Fruit fly (Drosophila melanogaster) whole organism, prepupa: ENCODE measurements around the gene Pex11c.

Source experiments
- CG10631 ChIP-seq: fragments of 200-800 bp; sonication (Bioruptor generic); optimal IDR thresholded peaks from 2 replicates; lab custom pipeline; 2016; ENCODE audit warnings: missing biosample characterization, missing genetic modification characterization
- CG10669 ChIP-seq: fragments of 200-800 bp; sonication (Bioruptor generic); optimal IDR thresholded peaks from 3 replicates; lab custom pipeline; 2018; ENCODE audit warnings: missing biosample characterization, mild to moderate bottlenecking, missing genetic modification characterization, moderate library complexity
- CG11762 ChIP-seq: fragments of 200-800 bp; sonication (Bioruptor generic); optimal IDR thresholded peaks from 3 replicates; lab custom pipeline; 2016; ENCODE audit warnings: missing biosample characterization, missing genetic modification characterization; ENCODE audit not compliant: insufficient read depth
- CG11902 ChIP-seq: fragments of 200-800 bp; sonication (Bioruptor generic); optimal IDR thresholded peaks from 3 replicates; lab custom pipeline; 2016; ENCODE audit warnings: missing biosample characterization, missing genetic modification characterization
- CG1621 ChIP-seq: fragments of 200-800 bp; sonication (Bioruptor generic); optimal IDR thresholded peaks from 3 replicates; lab custom pipeline; 2018; ENCODE audit warnings: missing biosample characterization, mild to moderate bottlenecking, missing genetic modification characterization
- CG16779 ChIP-seq: fragments of 200-800 bp; sonication (Bioruptor generic); optimal IDR thresholded peaks from 3 replicates; lab custom pipeline; 2017; ENCODE audit warnings: missing biosample characterization, mild to moderate bottlenecking, missing genetic modification characterization
- CG32006 ChIP-seq: fragments of 200-800 bp; sonication (Bioruptor generic); optimal IDR thresholded peaks from 3 replicates; lab custom pipeline; 2017; ENCODE audit warnings: missing biosample characterization, mild to moderate bottlenecking, missing genetic modification characterization
- CG34406 ChIP-seq: fragments of 200-800 bp; sonication (Bioruptor generic); optimal IDR thresholded peaks from 3 replicates; lab custom pipeline; 2016; ENCODE audit warnings: missing biosample characterization, missing genetic modification characterization
- CG4318 ChIP-seq: fragments of 200-800 bp; sonication (Bioruptor generic); optimal IDR thresholded peaks from 3 replicates; lab custom pipeline; 2017; ENCODE audit warnings: missing biosample characterization, mild to moderate bottlenecking, missing genetic modification characterization
- CG6163 ChIP-seq: fragments of 200-800 bp; sonication (Bioruptor generic); IDR thresholded peaks from 3 replicates; pipeline ENCODE4 v1.3.6; 2022; ENCODE audit warnings: missing biosample characterization, missing genetic modification characterization
- CG6276 ChIP-seq: fragments of 200-800 bp; sonication (Bioruptor generic); optimal IDR thresholded peaks from 2 replicates; lab custom pipeline; 2017; ENCODE audit warnings: missing biosample characterization, mild to moderate bottlenecking, missing genetic modification characterization
- CG6792 ChIP-seq: fragments of 200-800 bp; sonication (Bioruptor generic); optimal IDR thresholded peaks from 3 replicates; lab custom pipeline; 2016; ENCODE audit warnings: missing biosample characterization, missing genetic modification characterization
- CG6808 ChIP-seq: fragments of 200-800 bp; sonication (Bioruptor generic); optimal IDR thresholded peaks from 3 replicates; lab custom pipeline; 2017; ENCODE audit warnings: missing biosample characterization, missing genetic modification characterization, mild to moderate bottlenecking, moderate library complexity, missing genetic modification reagents
- CG6854 ChIP-seq: fragments of 200-800 bp; sonication (Bioruptor generic); optimal IDR thresholded peaks from 2 replicates; lab custom pipeline; 2017; ENCODE audit warnings: missing biosample characterization, mild to moderate bottlenecking, missing genetic modification characterization
- CG7368 ChIP-seq: fragments of 200-800 bp; sonication (Bioruptor generic); optimal IDR thresholded peaks from 3 replicates; lab custom pipeline; 2016; ENCODE audit warnings: missing biosample characterization, missing genetic modification characterization
- CG8119 ChIP-seq: fragments of 200-800 bp; sonication (Bioruptor generic); IDR thresholded peaks from 3 replicates; pipeline ENCODE4 v1.3.6; 2022; ENCODE audit warnings: missing biosample characterization, missing genetic modification characterization
- CG8319 ChIP-seq: fragments of 200-800 bp; sonication (Bioruptor generic); optimal IDR thresholded peaks from 3 replicates; lab custom pipeline; 2016; ENCODE audit warnings: missing biosample characterization, missing genetic modification characterization
- CG9139 ChIP-seq: fragments of 200-800 bp; sonication (Bioruptor generic); optimal IDR thresholded peaks from 3 replicates; lab custom pipeline; 2017; ENCODE audit warnings: missing biosample characterization, mild to moderate bottlenecking, missing genetic modification characterization
- Eip75B ChIP-seq: fragments of 200-800 bp; sonication (Bioruptor generic); optimal IDR thresholded peaks from 3 replicates; lab custom pipeline; 2016; ENCODE audit warnings: missing biosample characterization, missing genetic modification characterization
- Eip78C ChIP-seq: fragments of 200-800 bp; sonication (Bioruptor generic); peaks from one replicate; lab custom pipeline; 2016; ENCODE audit warnings: missing biosample characterization, missing genetic modification characterization
- Eip93F ChIP-seq: fragments of 200-800 bp; sonication (Bioruptor generic); optimal IDR thresholded peaks from 2 replicates; lab custom pipeline; 2016; ENCODE audit warnings: missing biosample characterization, mild to moderate bottlenecking, missing genetic modification characterization
- Ets21C ChIP-seq: fragments of 200-800 bp; sonication (Bioruptor generic); optimal IDR thresholded peaks from 3 replicates; lab custom pipeline; 2016; ENCODE audit warnings: missing biosample characterization, missing genetic modification characterization
- Ets96B ChIP-seq: fragments of 200-800 bp; optimal IDR thresholded peaks from 2 replicates; lab custom pipeline; 2019; ENCODE audit warnings: missing biosample characterization, mild to moderate bottlenecking, missing genetic modification characterization, moderate library complexity
- Hr38 ChIP-seq: sonication (Bioruptor generic); optimal IDR thresholded peaks from 2 replicates; lab custom pipeline; 2016; ENCODE audit warnings: missing biosample characterization, missing genetic modification characterization
- Hr39 ChIP-seq: fragments of 200-800 bp; sonication (Bioruptor generic); optimal IDR thresholded peaks from 2 replicates; lab custom pipeline; 2016; ENCODE audit warnings: missing biosample characterization, missing genetic modification characterization
- Hr4 ChIP-seq: fragments of 200-800 bp; sonication (Bioruptor generic); optimal IDR thresholded peaks from 3 replicates; lab custom pipeline; 2016; ENCODE audit warnings: missing biosample characterization, missing genetic modification characterization
- Lpt ChIP-seq: fragments of 200-800 bp; sonication (Bioruptor generic); optimal IDR thresholded peaks from 3 replicates; lab custom pipeline; 2016; ENCODE audit warnings: missing biosample characterization, missing genetic modification characterization
- Met ChIP-seq: fragments of 200-800 bp; sonication (Bioruptor generic); optimal IDR thresholded peaks from 3 replicates; lab custom pipeline; 2016; ENCODE audit warnings: missing biosample characterization, missing genetic modification characterization
- OdsH ChIP-seq: fragments of 200-800 bp; sonication (Bioruptor generic); optimal IDR thresholded peaks from 3 replicates; lab custom pipeline; 2016; ENCODE audit warnings: missing biosample characterization, missing genetic modification characterization
- Sox102F ChIP-seq: fragments of 200-800 bp; sonication (Bioruptor generic); optimal IDR thresholded peaks from 2 replicates; lab custom pipeline; 2016; ENCODE audit warnings: missing biosample characterization, mild to moderate bottlenecking, missing genetic modification characterization
- Sox14 ChIP-seq: fragments of 200-800 bp; sonication (Bioruptor generic); optimal IDR thresholded peaks from 3 replicates; lab custom pipeline; 2016; ENCODE audit warnings: missing biosample characterization, missing genetic modification characterization
- achi ChIP-seq: fragments of 200-800 bp; sonication (Bioruptor generic); optimal IDR thresholded peaks from 3 replicates; lab custom pipeline; 2016; ENCODE audit warnings: missing biosample characterization, missing genetic modification characterization
- cyc ChIP-seq: fragments of 200-800 bp; sonication (Bioruptor generic); optimal IDR thresholded peaks from 3 replicates; lab custom pipeline; 2016; ENCODE audit warnings: missing biosample characterization, missing genetic modification characterization
- eg ChIP-seq: fragments of 200-800 bp; sonication (Bioruptor generic); IDR thresholded peaks from 3 replicates; pipeline ENCODE4 v1.3.6; 2022; ENCODE audit warnings: missing biosample characterization, missing genetic modification characterization
- fd59A ChIP-seq: fragments of 200-800 bp; sonication (Bioruptor generic); optimal IDR thresholded peaks from 2 replicates; lab custom pipeline; 2017; ENCODE audit warnings: missing biosample characterization, mild to moderate bottlenecking, missing genetic modification characterization, missing genetic modification reagents
- fd85E ChIP-seq: fragments of 200-800 bp; sonication (Bioruptor generic); optimal IDR thresholded peaks from 3 replicates; lab custom pipeline; 2016; ENCODE audit warnings: missing biosample characterization, missing genetic modification characterization
- fkh ChIP-seq: fragments of 200-800 bp; sonication (Bioruptor generic); optimal IDR thresholded peaks from 3 replicates; lab custom pipeline; 2017; ENCODE audit warnings: missing biosample characterization, mild to moderate bottlenecking, missing genetic modification characterization, moderate library complexity
- lz ChIP-seq: fragments of 200-800 bp; sonication (Bioruptor generic); optimal IDR thresholded peaks from 3 replicates; lab custom pipeline; 2016; ENCODE audit warnings: missing biosample characterization, missing genetic modification characterization
- pdm3 ChIP-seq: fragments of 200-800 bp; sonication (Bioruptor generic); optimal IDR thresholded peaks from 3 replicates; lab custom pipeline; 2016; ENCODE audit warnings: missing biosample characterization, missing genetic modification characterization
- salr ChIP-seq, 2 experiments: fragments of 200-800 bp; sonication (Bioruptor generic); optimal IDR thresholded peaks; 3 replicates each; lab custom pipeline; 2016 to 2018; ENCODE audit warnings: missing biosample characterization in 2 of 2, missing genetic modification characterization in 2 of 2, mild to moderate bottlenecking in 1 of 2
- spab ChIP-seq: fragments of 200-800 bp; sonication (Bioruptor generic); optimal IDR thresholded peaks from 2 replicates; lab custom pipeline; 2017; ENCODE audit warnings: missing biosample characterization, mild to moderate bottlenecking, missing genetic modification characterization, missing genetic modification reagents
- ss ChIP-seq, 2 experiments: fragments of 200-800 bp; sonication (Bioruptor generic); optimal IDR thresholded peaks; 2 replicates in 1 of 2; 3 replicates in 1 of 2; lab custom pipeline; 2017 to 2018; ENCODE audit warnings: mild to moderate bottlenecking in 2 of 2, missing biosample characterization in 2 of 2, missing genetic modification characterization in 2 of 2, moderate library complexity in 1 of 2
- svp ChIP-seq: fragments of 200-800 bp; sonication (Bioruptor generic); peaks from one replicate; lab custom pipeline; 2016; ENCODE audit warnings: missing biosample characterization, missing genetic modification characterization

Gene Pex11c

dm6 chr3R:23239934-23240632, 18.1 kb upstream of the Pex11c start (continued):
- TF ChIP-seq CG9139 (GFP tag; lab: Kevin White, UChicago) (no peak), fd85E (GFP tag; lab: Kevin White, UChicago) (no peak), Eip93F (GFP tag; lab: Kevin White, UChicago) (no peak), CG8319 (no peak), pdm3 (GFP tag; lab: Kevin White, UChicago) (peak; percentile 5), cyc (GFP tag; lab: Kevin White, UChicago) (no peak), spab (GFP tag; lab: Kevin White, UChicago) (no peak), Hr38 (GFP tag; lab: Kevin White, UChicago) (no peak), Hr4 (GFP tag; lab: Kevin White, UChicago) (no peak)

DNA sequence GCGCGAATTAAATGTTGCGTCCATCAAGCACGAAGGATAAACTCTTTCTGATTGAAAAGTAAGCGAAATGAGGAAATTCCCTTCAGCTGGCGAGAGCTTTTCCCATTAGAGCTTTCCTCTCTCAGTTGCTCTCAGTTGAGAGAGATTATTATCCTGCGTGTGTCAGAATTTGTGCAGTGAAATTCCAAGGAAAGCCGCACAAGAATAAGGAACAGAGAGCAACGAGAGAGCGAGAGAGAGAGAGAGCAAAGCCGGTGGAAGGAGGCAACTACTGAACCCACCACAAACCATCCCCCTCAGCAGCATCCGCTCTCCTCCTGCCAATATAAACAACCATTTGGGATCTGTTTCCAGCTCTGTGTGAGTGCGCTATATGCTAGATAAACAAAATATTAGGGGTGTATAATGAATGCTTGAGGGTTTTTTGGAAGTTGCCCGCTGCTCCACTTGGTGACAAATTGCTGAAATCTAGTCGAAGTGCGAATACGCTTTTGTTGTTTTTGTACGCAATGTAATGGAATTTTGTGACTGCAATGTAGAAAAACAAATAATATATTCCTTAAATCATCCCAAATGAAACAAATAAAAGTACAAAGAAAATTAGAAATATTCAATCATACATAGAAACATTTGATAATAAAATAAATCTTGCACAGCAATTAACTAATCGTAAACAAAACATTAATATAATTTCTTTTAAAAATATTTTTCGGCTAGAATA, 9.2 kb upstream of the Pex11c start, which contains the start of gene CG4467:
TSS of gene CG4467 (minus strand) at position 51 of the 721 bp plus-strand sequence.
- TF ChIP-seq CG6276 (GFP tag; lab: Kevin White, UChicago) (no peak), lz (no peak), ss (GFP tag; optimal IDR thresholded peaks at IDR 0.05; lab: Kevin White, UChicago) (no peak), fkh (peak; percentile 50), CG7368 (GFP tag; lab: Kevin White, UChicago) (peak; percentile 12), CG34406 (GFP tag; lab: Kevin White, UChicago) (no peak), Eip78C (peak; percentile 20), svp (peak; percentile 57), Sox14 (GFP tag; lab: Kevin White, UChicago) (no peak), cyc (GFP tag; lab: Kevin White, UChicago) (no peak), Eip75B (GFP tag; lab: Kevin White, UChicago) (no peak), spab (GFP tag; lab: Kevin White, UChicago) (no peak)

dm6 chr3R:23251256-23251655, 6.9 kb upstream of the Pex11c start, which contains the start of the genes Rad60 and EloA:
Gene Rad60, minus strand, starts transcription at chr3R:23251477.
Gene EloA, plus strand, starts transcription at chr3R:23251563.
- peak; percentile 69 for TF ChIP-seq CG6792 (GFP tag; lab: Kevin White, UChicago)
- peak; percentile 16 for TF ChIP-seq CG4318
- peak; percentile 73 for TF ChIP-seq CG34406 (GFP tag; lab: Kevin White, UChicago)
- TF ChIP-seq Ets21C: no peak
- TF ChIP-seq CG32006 (GFP tag; lab: Kevin White, UChicago): peak; percentile 59
- TF ChIP-seq CG6163 (GFP tag; lab: Robert Waterston, UW): peak; percentile 70; the same call in 2 of the 3 replicates
- peak; percentile 43 for TF ChIP-seq Hr38 (GFP tag; lab: Kevin White, UChicago)
- peak; percentile 81 for TF ChIP-seq Sox102F
- TF ChIP-seq Eip75B (GFP tag; lab: Kevin White, UChicago): peak; percentile 79
- TF ChIP-seq CG6854: peak; percentile 33
- TF ChIP-seq eg (GFP tag; lab: Robert Waterston, UW): peak; percentile 77
- TF ChIP-seq achi (GFP tag; lab: Kevin White, UChicago): peak; percentile 76
- no peak for TF ChIP-seq CG16779
- peak in 1 of 2 experiments; percentile 50 for TF ChIP-seq salr (GFP tag; optimal IDR thresholded peaks at IDR 0.05; lab: Kevin White, UChicago)
- peak; percentile 89 for TF ChIP-seq Sox14 (GFP tag; lab: Kevin White, UChicago)
- peak; percentile 83 for TF ChIP-seq Hr39
- no peak for TF ChIP-seq CG9139 (GFP tag; lab: Kevin White, UChicago)
- TF ChIP-seq CG11762 (GFP tag; lab: Kevin White, UChicago): peak; percentile 70
- peak; percentile 52 for TF ChIP-seq CG1621 (tag; lab: Kevin White, UChicago)
- peak in 1 of 2 experiments; percentile 16 for TF ChIP-seq ss (GFP tag; optimal IDR thresholded peaks at IDR 0.05; lab: Kevin White, UChicago)
- TF ChIP-seq lz: peak; percentile 85
- peak; percentile 82 for TF ChIP-seq OdsH
- TF ChIP-seq CG6808: no peak
- TF ChIP-seq Hr4 (GFP tag; lab: Kevin White, UChicago): peak; percentile 81
- peak; percentile 72 for TF ChIP-seq CG10631 (GFP tag; lab: Kevin White, UChicago)
- peak; percentile 50 for TF ChIP-seq CG10669 (GFP tag; lab: Kevin White, UChicago)
- TF ChIP-seq Met (GFP tag; lab: Kevin White, UChicago): peak; percentile 75
- peak; percentile 87 for TF ChIP-seq svp
- no peak for TF ChIP-seq CG8119 (GFP tag; lab: Robert Waterston, UW)
- TF ChIP-seq Ets96B (tag; lab: Kevin White, UChicago): peak; percentile 49
- TF ChIP-seq CG6276 (GFP tag; lab: Kevin White, UChicago): no peak
- TF ChIP-seq fd59A: peak; percentile 25
- TF ChIP-seq CG8319: peak; percentile 56
- peak; percentile 42 for TF ChIP-seq CG11902 (GFP tag; lab: Kevin White, UChicago)
- TF ChIP-seq pdm3 (GFP tag; lab: Kevin White, UChicago): peak; percentile 84
- peak; percentile 36 for TF ChIP-seq Lpt (GFP tag; lab: Kevin White, UChicago)
